Worm (Caenorhabditis elegans) whole organism, mixed stage, embryonic: ENCODE results near the gene tbx-8.

Source experiments
- M03D4.4 ChIP-seq: sonication (generic microtip); optimal IDR thresholded peaks from 2 replicates; lab custom pipeline; 2017; ENCODE audit warnings: mild to moderate bottlenecking, missing genetic modification characterization, missing compliant biosample characterization
- bed-3 ChIP-seq: fragments of 200-800 bp; sonication (Bioruptor generic); optimal IDR thresholded peaks from 3 replicates; lab custom pipeline; 2018; ENCODE audit warnings: mild to moderate bottlenecking, missing genetic modification characterization, moderate library complexity, missing compliant biosample characterization
- blmp-1 ChIP-seq: fragments of 150-350 bp; optimal IDR thresholded peaks from 2 replicates; lab custom pipeline; 2014; ENCODE audit warnings: missing biosample characterization, missing genetic modification characterization
- ceh-39 ChIP-seq: fragments of 150-350 bp; optimal IDR thresholded peaks from 2 replicates; lab custom pipeline; 2014; ENCODE audit warnings: missing biosample characterization, missing genetic modification characterization
- ceh-43 ChIP-seq: fragments of 200-800 bp; sonication (Bioruptor generic); optimal IDR thresholded peaks from 2 replicates; lab custom pipeline; 2018; ENCODE audit warnings: mild to moderate bottlenecking, missing genetic modification characterization, moderate library complexity, missing compliant biosample characterization
- ceh-83 ChIP-seq: fragments of 200-800 bp; sonication (Bioruptor generic); optimal IDR thresholded peaks from 2 replicates; lab custom pipeline; 2018; ENCODE audit warnings: mild to moderate bottlenecking, missing genetic modification characterization, missing compliant biosample characterization
- ces-1 ChIP-seq: fragments of 150-350 bp; optimal IDR thresholded peaks from 2 replicates; lab custom pipeline; 2014; ENCODE audit warnings: missing biosample characterization, missing genetic modification reagents, missing genetic modification characterization
- cnd-1 ChIP-seq: fragments of 200-800 bp; sonication (Bioruptor generic); optimal IDR thresholded peaks from 2 replicates; lab custom pipeline; 2018; ENCODE audit warnings: mild to moderate bottlenecking, missing genetic modification characterization, missing compliant biosample characterization
- drap-1 ChIP-seq: fragments of 200-800 bp; sonication (Bioruptor generic); optimal IDR thresholded peaks from 3 replicates; lab custom pipeline; 2018; ENCODE audit warnings: mild to moderate bottlenecking, missing genetic modification characterization, missing compliant biosample characterization
- elt-1 ChIP-seq: sonication (generic microtip); optimal IDR thresholded peaks from 2 replicates; lab custom pipeline; 2017; ENCODE audit warnings: missing genetic modification characterization, mild to moderate bottlenecking, missing compliant biosample characterization, antibody characterized with exemption, moderate library complexity, borderline replicate concordance; ENCODE audit not compliant: insufficient read depth
- elt-3 ChIP-seq: fragments of 150-350 bp; optimal IDR thresholded peaks from 2 replicates; lab custom pipeline; 2014; ENCODE audit warnings: missing biosample characterization, missing genetic modification characterization
- flh-1 ChIP-seq: fragments of 200-800 bp; sonication (Bioruptor generic); optimal IDR thresholded peaks from 2 replicates; lab custom pipeline; 2018; ENCODE audit warnings: mild to moderate bottlenecking, missing genetic modification characterization, moderate library complexity, missing compliant biosample characterization
- ham-2 ChIP-seq: fragments of 200-800 bp; sonication (Bioruptor generic); optimal IDR thresholded peaks from 2 replicates; lab custom pipeline; 2018; ENCODE audit warnings: mild to moderate bottlenecking, missing genetic modification characterization, missing compliant biosample characterization
- hlh-1 ChIP-seq: fragments of 150-350 bp; optimal IDR thresholded peaks from 2 replicates; lab custom pipeline; 2014; ENCODE audit warnings: missing biosample characterization, missing genetic modification reagents, missing genetic modification characterization
- lin-13 ChIP-seq: fragments of 150-350 bp; optimal IDR thresholded peaks from 2 replicates; lab custom pipeline; 2014; ENCODE audit warnings: missing biosample characterization, missing genetic modification characterization
- lin-32 ChIP-seq: fragments of 200-800 bp; sonication (Bioruptor generic); optimal IDR thresholded peaks from 2 replicates; lab custom pipeline; 2018; ENCODE audit warnings: mild to moderate bottlenecking, missing genetic modification characterization, missing compliant biosample characterization
- lsy-2 ChIP-seq: fragments of 150-350 bp; optimal IDR thresholded peaks from 2 replicates; lab custom pipeline; 2014; ENCODE audit warnings: missing biosample characterization, missing genetic modification characterization
- mab-5 ChIP-seq: fragments of 150-350 bp; optimal IDR thresholded peaks from 2 replicates; lab custom pipeline; 2014; ENCODE audit warnings: missing biosample characterization, missing genetic modification characterization
- mep-1 ChIP-seq: fragments of 150-350 bp; optimal IDR thresholded peaks from 2 replicates; lab custom pipeline; 2017; ENCODE audit warnings: missing biosample characterization, missing genetic modification reagents, missing genetic modification characterization, inconsistent platforms
- mls-2 ChIP-seq: sonication (generic microtip); optimal IDR thresholded peaks from 2 replicates; lab custom pipeline; 2016; ENCODE audit warnings: mild to moderate bottlenecking, missing genetic modification characterization, moderate library complexity, missing compliant biosample characterization
- nhr-12 ChIP-seq: fragments of 150-350 bp; optimal IDR thresholded peaks from 2 replicates; lab custom pipeline; 2014; ENCODE audit warnings: missing biosample characterization, missing genetic modification characterization
- nhr-2 ChIP-seq: fragments of 150-350 bp; optimal IDR thresholded peaks from 2 replicates; lab custom pipeline; 2014; ENCODE audit warnings: missing biosample characterization, missing genetic modification characterization
- nhr-237 ChIP-seq: fragments of 150-350 bp; optimal IDR thresholded peaks from 2 replicates; lab custom pipeline; 2014; ENCODE audit warnings: missing biosample characterization, missing genetic modification characterization
- nhr-28 ChIP-seq: fragments of 150-350 bp; optimal IDR thresholded peaks from 2 replicates; lab custom pipeline; 2014; ENCODE audit warnings: missing biosample characterization, missing genetic modification characterization
- nhr-76 ChIP-seq: sonication (generic microtip); optimal IDR thresholded peaks from 2 replicates; lab custom pipeline; 2017; ENCODE audit warnings: missing biosample characterization, missing genetic modification characterization
- pha-4 ChIP-seq: fragments of 150-350 bp; optimal IDR thresholded peaks from 2 replicates; lab custom pipeline; 2018; ENCODE audit warnings: missing biosample characterization, missing genetic modification reagents, missing genetic modification characterization
- sem-2 ChIP-seq: fragments of 200-800 bp; sonication (Bioruptor generic); optimal IDR thresholded peaks from 2 replicates; lab custom pipeline; 2018; ENCODE audit warnings: mild to moderate bottlenecking, missing genetic modification characterization, missing compliant biosample characterization
- snpc-4 ChIP-seq: fragments of 150-350 bp; optimal IDR thresholded peaks from 2 replicates; lab custom pipeline; 2014; ENCODE audit warnings: missing biosample characterization, missing genetic modification characterization
- sptf-1 ChIP-seq: sonication (generic microtip); optimal IDR thresholded peaks from 2 replicates; lab custom pipeline; 2017; ENCODE audit warnings: mild to moderate bottlenecking, missing genetic modification characterization, moderate library complexity, missing compliant biosample characterization
- tbx-8 ChIP-seq: fragments of 200-800 bp; sonication (Bioruptor generic); optimal IDR thresholded peaks from 2 replicates; lab custom pipeline; 2018; ENCODE audit warnings: mild to moderate bottlenecking, missing genetic modification characterization, moderate library complexity, missing compliant biosample characterization
- unc-120 ChIP-seq: sonication (generic microtip); optimal IDR thresholded peaks from 2 replicates; lab custom pipeline; 2017; ENCODE audit warnings: missing genetic modification characterization, missing compliant biosample characterization; ENCODE audit not compliant: poor library complexity, severe bottlenecking
- unc-39 ChIP-seq: fragments of 150-350 bp; optimal IDR thresholded peaks from 2 replicates; lab custom pipeline; 2014; ENCODE audit warnings: missing biosample characterization, missing genetic modification characterization
- unc-62 ChIP-seq: fragments of 150-350 bp; optimal IDR thresholded peaks from 2 replicates; lab custom pipeline; 2014; ENCODE audit warnings: missing biosample characterization, missing genetic modification reagents, missing genetic modification characterization
- zip-8 ChIP-seq: fragments of 150-350 bp; optimal IDR thresholded peaks from 2 replicates; lab custom pipeline; 2014; ENCODE audit warnings: missing biosample characterization, missing genetic modification characterization
- ztf-11 ChIP-seq: fragments of 150-350 bp; optimal IDR thresholded peaks from 2 replicates; lab custom pipeline; 2014; ENCODE audit warnings: missing biosample characterization, missing genetic modification characterization

The tbx-8 gene

ce11 chrIII:10333961-10334542, 13.1 kb upstream of the tbx-8 start, which contains the start of the genes jmjd-4 and mev-1:
TSS of gene jmjd-4 (minus strand) at chrIII:10334018.
TSS of gene mev-1 (plus strand) at chrIII:10334277.
- TF ChIP-seq sem-2 (GFP tag; lab: Kevin White, UChicago) (no peak), zip-8 (tag; lab: Kevin White, UChicago) (no peak), hlh-1 (tag; lab: Kevin White, UChicago) (peak; percentile 73), tbx-8 (GFP tag; lab: Kevin White, UChicago) (no peak), ham-2 (no peak), ceh-39 (tag; lab: Kevin White, UChicago) (no peak), nhr-2 (tag; lab: Kevin White, UChicago) (no peak), unc-62 (GFP tag; lab: Kevin White, UChicago) (no peak), ces-1 (peak; percentile 3), elt-1 (tag; lab: Kevin White, UChicago) (no peak), lin-13 (tag; lab: Kevin White, UChicago) (peak; percentile 67), unc-120 (tag; lab: Kevin White, UChicago) (no peak), elt-3 (tag; lab: Kevin White, UChicago) (no peak), flh-1 (GFP tag; lab: Kevin White, UChicago) (no peak), sptf-1 (tag; lab: Kevin White, UChicago) (peak; percentile 76), mls-2 (tag; lab: Kevin White, UChicago) (peak; percentile 42), ceh-43 (GFP tag; lab: Kevin White, UChicago) (no peak), mep-1 (tag; lab: Kevin White, UChicago) (peak; percentile 61), bed-3 (GFP tag; lab: Kevin White, UChicago) (no peak), nhr-76 (tag; lab: Kevin White, UChicago) (no peak), ceh-83 (no peak), drap-1 (GFP tag; lab: Kevin White, UChicago) (peak; percentile 5), nhr-12 (tag; lab: Kevin White, UChicago) (no peak), snpc-4 (no peak), pha-4 (tag; lab: Kevin White, UChicago) (peak; percentile 72), nhr-28 (tag; lab: Kevin White, UChicago) (no peak), blmp-1 (tag; lab: Kevin White, UChicago) (no peak), ztf-11 (tag; lab: Kevin White, UChicago) (peak; percentile 17), nhr-237 (tag; lab: Kevin White, UChicago) (peak; percentile 28), unc-39 (tag; lab: Kevin White, UChicago) (no peak), cnd-1 (tag; lab: Kevin White, UChicago) (no peak), lin-32 (GFP tag; lab: Kevin White, UChicago) (no peak), M03D4.4 (tag; lab: Kevin White, UChicago) (peak; percentile 65), lsy-2 (tag; lab: Kevin White, UChicago) (peak; percentile 75), mab-5 (peak; percentile 8)

ce11 chrIII:10335086-10335485, 12.1 kb upstream of the tbx-8 start, which contains the start of gene ced-9:
TSS of gene ced-9 (plus strand) at chrIII:10335172.
- no peak for TF ChIP-seq tbx-8 (GFP tag; lab: Kevin White, UChicago)
- TF ChIP-seq lin-32 (GFP tag; lab: Kevin White, UChicago), result no peak
- TF ChIP-seq sptf-1 (tag; lab: Kevin White, UChicago), result no peak
- TF ChIP-seq flh-1 (GFP tag; lab: Kevin White, UChicago), result no peak
- TF ChIP-seq zip-8 (tag; lab: Kevin White, UChicago), result no peak
- TF ChIP-seq mls-2 (tag; lab: Kevin White, UChicago), result no peak
- TF ChIP-seq nhr-237 (tag; lab: Kevin White, UChicago), result no peak
- TF ChIP-seq ham-2, result no peak
- TF ChIP-seq ceh-43 (GFP tag; lab: Kevin White, UChicago), result no peak
- no peak for TF ChIP-seq unc-39 (tag; lab: Kevin White, UChicago)
- no peak for TF ChIP-seq mep-1 (tag; lab: Kevin White, UChicago)
- no peak for TF ChIP-seq lsy-2 (tag; lab: Kevin White, UChicago)

- TF ChIP-seq snpc-4 (no peak), mls-2 (tag; lab: Kevin White, UChicago) (no peak), ham-2 (no peak), mep-1 (tag; lab: Kevin White, UChicago) (no peak), ceh-83 (no peak), blmp-1 (tag; lab: Kevin White, UChicago) (no peak), cnd-1 (tag; lab: Kevin White, UChicago) (no peak)
- TF ChIP-seq, all 35 proteins: peak for 0
These were observed 11.0 kb upstream of the tbx-8 start for ce11 chrIII:10336109-10336508.
